Fruit fly (Drosophila melanogaster): ENCODE results near the gene TTLL1A.

TTLL1A gene

DNA sequence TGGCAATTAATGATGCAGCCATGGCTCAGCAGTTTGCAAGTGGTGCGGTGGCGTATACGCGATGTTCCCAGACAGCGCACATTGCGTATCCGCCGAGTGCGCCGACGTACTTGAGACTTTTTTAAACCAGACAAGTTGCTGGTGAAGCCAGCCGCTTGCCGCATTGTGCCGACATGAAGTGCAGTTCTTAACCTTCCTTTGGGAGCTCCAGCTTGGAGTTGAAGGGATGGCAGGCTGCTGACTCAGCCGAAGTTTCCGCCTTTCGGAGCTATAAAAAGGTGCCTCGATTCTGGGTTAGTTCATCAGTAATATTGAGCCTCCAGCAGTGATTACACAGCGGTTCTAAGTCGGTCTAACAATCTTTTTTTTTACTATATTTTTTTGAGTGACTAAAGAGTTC, 18.7 kb upstream of the TTLL1A start, which contains the start of gene CG5172:
Gene CG5172 (plus strand): TSS at position 301 of the 400 bp plus-strand sequence.
- TF ChIP-seq esn (GFP tag; optimal IDR thresholded peaks at IDR 0.05): no peak
- TF ChIP-seq CG15336 (GFP tag; IDR thresholded peaks at IDR 0.05): no peak
- TF ChIP-seq fkh (GFP tag; optimal IDR thresholded peaks at IDR 0.05): no peak
- TF ChIP-seq CG6854 (GFP tag; optimal IDR thresholded peaks at IDR 0.05): no peak
- no peak for TF ChIP-seq CG6808 (GFP tag; optimal IDR thresholded peaks at IDR 0.05)
- no peak for TF ChIP-seq CG6792 (GFP tag; optimal IDR thresholded peaks at IDR 0.05)
- TF ChIP-seq achi (GFP tag; optimal IDR thresholded peaks at IDR 0.05): no peak
- no peak for TF ChIP-seq CG31627 (GFP tag; optimal IDR thresholded peaks at IDR 0.05)
- no peak for TF ChIP-seq vri (GFP tag; optimal IDR thresholded peaks at IDR 0.05)
- no peak for TF ChIP-seq CG6276 (GFP tag; optimal IDR thresholded peaks at IDR 0.05)
- TF ChIP-seq CG6163 (GFP tag; IDR thresholded peaks at IDR 0.05): no peak
- TF ChIP-seq Hr4 (GFP tag; optimal IDR thresholded peaks at IDR 0.05): no peak
- no peak for TF ChIP-seq Sox102F (GFP tag; optimal IDR thresholded peaks at IDR 0.05)
- TF ChIP-seq Met (GFP tag; optimal IDR thresholded peaks at IDR 0.05): no peak

DNA sequence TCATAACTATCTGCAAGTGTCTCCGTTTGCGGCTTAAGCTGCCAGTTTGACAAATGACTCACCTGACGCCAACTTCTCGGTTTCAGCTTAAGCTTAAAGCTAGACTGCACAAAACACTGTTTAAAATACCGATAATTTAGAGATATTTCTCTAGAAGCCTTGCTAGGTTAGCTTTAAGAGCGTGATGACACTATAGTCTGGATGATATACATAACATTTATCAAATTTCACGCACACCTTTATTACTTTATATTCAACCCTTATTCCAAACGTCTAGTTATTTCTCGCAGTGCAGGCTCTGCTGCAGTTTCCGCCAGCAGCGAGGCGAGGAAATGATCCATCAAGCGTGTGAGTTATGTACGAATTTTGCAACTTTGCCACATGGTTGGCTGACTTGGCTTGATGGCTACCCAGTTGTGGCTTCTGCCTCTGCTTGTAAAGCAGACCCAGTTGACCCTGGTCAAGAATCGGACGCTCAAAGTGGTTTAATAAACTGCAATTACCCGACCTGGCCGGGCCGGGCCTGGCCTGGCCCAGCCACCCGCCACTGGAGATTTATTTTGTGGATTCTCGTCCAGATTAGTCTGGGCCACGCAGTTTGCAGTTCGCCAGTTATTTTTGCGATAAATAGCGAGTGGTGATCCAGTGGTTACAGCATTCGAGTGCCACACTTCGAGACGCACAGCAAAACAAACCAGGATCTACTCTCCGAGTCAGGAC, 16.0 kb upstream of the TTLL1A start, which contains the start of gene CG12998:
Gene CG12998 (plus strand): TSS at position 436 of the 720 bp plus-strand sequence.
- TF ChIP-seq fd59A (GFP tag; optimal IDR thresholded peaks at IDR 0.05) (peak; percentile 17), CG11294 (GFP tag; IDR thresholded peaks at IDR 0.05) (no peak), ss (GFP tag; optimal IDR thresholded peaks at IDR 0.05) (peak in 1 of 2 experiments; percentile 64), CG6792 (GFP tag; optimal IDR thresholded peaks at IDR 0.05) (peak; percentile 11), CG15336 (GFP tag; IDR thresholded peaks at IDR 0.05) (peak; percentile 54), Met (GFP tag; optimal IDR thresholded peaks at IDR 0.05) (no peak), CG6854 (GFP tag; optimal IDR thresholded peaks at IDR 0.05) (no peak), CG3032 (tag; optimal IDR thresholded peaks at IDR 0.05) (no peak), spab (GFP tag; optimal IDR thresholded peaks at IDR 0.05) (no peak), achi (GFP tag; optimal IDR thresholded peaks at IDR 0.05) (peak; percentile 24), net (GFP tag; optimal IDR thresholded peaks at IDR 0.05) (peak; percentile 45), CG10631 (GFP tag; optimal IDR thresholded peaks at IDR 0.05) (peak; percentile 13), Hr4 (GFP tag; optimal IDR thresholded peaks at IDR 0.05) (peak; percentile 38), CG8319 (GFP tag; optimal IDR thresholded peaks at IDR 0.05) (no peak), Hr39 (GFP tag; optimal IDR thresholded peaks at IDR 0.05) (no peak), CG10669 (GFP tag; optimal IDR thresholded peaks at IDR 0.05) (peak; percentile 45), Eip78C (GFP tag) (peak; percentile 84), topi (GFP tag; optimal IDR thresholded peaks at IDR 0.05) (no peak), svp (GFP tag) (no peak), Sox14 (GFP tag; optimal IDR thresholded peaks at IDR 0.05) (no peak), CG7368 (GFP tag; optimal IDR thresholded peaks at IDR 0.05) (no peak), CG9139 (GFP tag; optimal IDR thresholded peaks at IDR 0.05) (no peak), CG6808 (GFP tag; optimal IDR thresholded peaks at IDR 0.05) (peak; percentile 25), lz (GFP tag; optimal IDR thresholded peaks at IDR 0.05) (no peak), Eip75B (GFP tag; optimal IDR thresholded peaks at IDR 0.05) (no peak), CG11762 (GFP tag; optimal IDR thresholded peaks at IDR 0.05; ENCODE audit: insufficient read depth) (peak; percentile 8), CG11902 (GFP tag; optimal IDR thresholded peaks at IDR 0.05) (no peak), CG16779 (tag; optimal IDR thresholded peaks at IDR 0.05) (no peak), fkh (GFP tag; optimal IDR thresholded peaks at IDR 0.05) (no peak), pdm3 (GFP tag; optimal IDR thresholded peaks at IDR 0.05) (peak; percentile 49), Ets21C (GFP tag; optimal IDR thresholded peaks at IDR 0.05) (no peak), Sox15 (GFP tag; optimal IDR thresholded peaks at IDR 0.05) (no peak), Lpt (GFP tag; optimal IDR thresholded peaks at IDR 0.05) (no peak), CG8119 (GFP tag; IDR thresholded peaks at IDR 0.05) (peak; percentile 40; the same call in 2 of the 3 replicates), CG6163 (GFP tag; IDR thresholded peaks at IDR 0.05) (peak; percentile 64), dac (GFP tag; optimal IDR thresholded peaks at IDR 0.05) (no peak), CG3919 (GFP tag; optimal IDR thresholded peaks at IDR 0.05) (peak; percentile 45), acj6 (GFP tag; optimal IDR thresholded peaks at IDR 0.05) (peak; percentile 33), CG6276 (GFP tag; optimal IDR thresholded peaks at IDR 0.05) (peak; percentile 3), CG31627 (GFP tag; optimal IDR thresholded peaks at IDR 0.05) (no peak), Gug (GFP tag; IDR thresholded peaks at IDR 0.05) (peak; percentile 50), salr (GFP tag; optimal IDR thresholded peaks at IDR 0.05) (no peak), esn (GFP tag; optimal IDR thresholded peaks at IDR 0.05) (no peak), OdsH (GFP tag; optimal IDR thresholded peaks at IDR 0.05) (peak; percentile 38), Blimp-1 (GFP tag; optimal IDR thresholded peaks at IDR 0.05) (no peak)

All from whole organism, prepupa.